Fruit fly (Drosophila melanogaster) whole organism, prepupa: ENCODE data around the gene CG44037.
A peak's percentile ranks its signal among the peaks of the same experiment; 100 is the strongest.

Experiments
- Blimp-1 ChIP-seq: fragments of 200-800 bp; sonication (Bioruptor generic); optimal IDR thresholded peaks from 3 replicates; lab custom pipeline; 2017; ENCODE audit warnings: missing biosample characterization, missing genetic modification characterization, mild to moderate bottlenecking, moderate library complexity, missing genetic modification reagents
- CG10631 ChIP-seq: fragments of 200-800 bp; sonication (Bioruptor generic); optimal IDR thresholded peaks from 2 replicates; lab custom pipeline; 2016; ENCODE audit warnings: missing biosample characterization, missing genetic modification characterization
- CG10669 ChIP-seq: fragments of 200-800 bp; sonication (Bioruptor generic); optimal IDR thresholded peaks from 3 replicates; lab custom pipeline; 2018; ENCODE audit warnings: missing biosample characterization, mild to moderate bottlenecking, missing genetic modification characterization, moderate library complexity
- CG11294 ChIP-seq: fragments of 200-800 bp; sonication (Bioruptor generic); IDR thresholded peaks from 2 replicates; pipeline ENCODE4 v1.3.6; 2022; ENCODE audit warnings: missing biosample characterization, missing genetic modification characterization
- CG11762 ChIP-seq: fragments of 200-800 bp; sonication (Bioruptor generic); optimal IDR thresholded peaks from 3 replicates; lab custom pipeline; 2016; ENCODE audit warnings: missing biosample characterization, missing genetic modification characterization; ENCODE audit not compliant: insufficient read depth
- CG11902 ChIP-seq: fragments of 200-800 bp; sonication (Bioruptor generic); optimal IDR thresholded peaks from 3 replicates; lab custom pipeline; 2016; ENCODE audit warnings: missing biosample characterization, missing genetic modification characterization
- CG31627 ChIP-seq: fragments of 200-800 bp; sonication (Bioruptor generic); optimal IDR thresholded peaks from 3 replicates; lab custom pipeline; 2016; ENCODE audit warnings: missing biosample characterization, missing genetic modification characterization
- CG3919 ChIP-seq: fragments of 200-800 bp; sonication (Bioruptor generic); optimal IDR thresholded peaks from 3 replicates; lab custom pipeline; 2016; ENCODE audit warnings: missing biosample characterization, missing genetic modification characterization
- CG4318 ChIP-seq: fragments of 200-800 bp; sonication (Bioruptor generic); optimal IDR thresholded peaks from 3 replicates; lab custom pipeline; 2017; ENCODE audit warnings: missing biosample characterization, mild to moderate bottlenecking, missing genetic modification characterization
- CG6163 ChIP-seq: fragments of 200-800 bp; sonication (Bioruptor generic); IDR thresholded peaks from 3 replicates; pipeline ENCODE4 v1.3.6; 2022; ENCODE audit warnings: missing biosample characterization, missing genetic modification characterization
- CG6792 ChIP-seq: fragments of 200-800 bp; sonication (Bioruptor generic); optimal IDR thresholded peaks from 3 replicates; lab custom pipeline; 2016; ENCODE audit warnings: missing biosample characterization, missing genetic modification characterization
- CG6808 ChIP-seq: fragments of 200-800 bp; sonication (Bioruptor generic); optimal IDR thresholded peaks from 3 replicates; lab custom pipeline; 2017; ENCODE audit warnings: missing biosample characterization, missing genetic modification characterization, mild to moderate bottlenecking, moderate library complexity, missing genetic modification reagents
- CG6854 ChIP-seq: fragments of 200-800 bp; sonication (Bioruptor generic); optimal IDR thresholded peaks from 2 replicates; lab custom pipeline; 2017; ENCODE audit warnings: missing biosample characterization, mild to moderate bottlenecking, missing genetic modification characterization
- CG8319 ChIP-seq: fragments of 200-800 bp; sonication (Bioruptor generic); optimal IDR thresholded peaks from 3 replicates; lab custom pipeline; 2016; ENCODE audit warnings: missing biosample characterization, missing genetic modification characterization
- Eip75B ChIP-seq: fragments of 200-800 bp; sonication (Bioruptor generic); optimal IDR thresholded peaks from 3 replicates; lab custom pipeline; 2016; ENCODE audit warnings: missing biosample characterization, missing genetic modification characterization
- Eip93F ChIP-seq: fragments of 200-800 bp; sonication (Bioruptor generic); optimal IDR thresholded peaks from 2 replicates; lab custom pipeline; 2016; ENCODE audit warnings: missing biosample characterization, mild to moderate bottlenecking, missing genetic modification characterization
- Ets96B ChIP-seq: fragments of 200-800 bp; optimal IDR thresholded peaks from 2 replicates; lab custom pipeline; 2019; ENCODE audit warnings: missing biosample characterization, mild to moderate bottlenecking, missing genetic modification characterization, moderate library complexity
- Hr38 ChIP-seq: sonication (Bioruptor generic); optimal IDR thresholded peaks from 2 replicates; lab custom pipeline; 2016; ENCODE audit warnings: missing biosample characterization, missing genetic modification characterization
- Hr39 ChIP-seq: fragments of 200-800 bp; sonication (Bioruptor generic); optimal IDR thresholded peaks from 2 replicates; lab custom pipeline; 2016; ENCODE audit warnings: missing biosample characterization, missing genetic modification characterization
- Lpt ChIP-seq: fragments of 200-800 bp; sonication (Bioruptor generic); optimal IDR thresholded peaks from 3 replicates; lab custom pipeline; 2016; ENCODE audit warnings: missing biosample characterization, missing genetic modification characterization
- Met ChIP-seq: fragments of 200-800 bp; sonication (Bioruptor generic); optimal IDR thresholded peaks from 3 replicates; lab custom pipeline; 2016; ENCODE audit warnings: missing biosample characterization, missing genetic modification characterization
- OdsH ChIP-seq: fragments of 200-800 bp; sonication (Bioruptor generic); optimal IDR thresholded peaks from 3 replicates; lab custom pipeline; 2016; ENCODE audit warnings: missing biosample characterization, missing genetic modification characterization
- Sox15 ChIP-seq: fragments of 200-800 bp; sonication (Bioruptor generic); optimal IDR thresholded peaks from 3 replicates; lab custom pipeline; 2016; ENCODE audit warnings: missing biosample characterization, missing genetic modification characterization
- achi ChIP-seq: fragments of 200-800 bp; sonication (Bioruptor generic); optimal IDR thresholded peaks from 3 replicates; lab custom pipeline; 2016; ENCODE audit warnings: missing biosample characterization, missing genetic modification characterization
- acj6 ChIP-seq: fragments of 200-800 bp; sonication (Bioruptor generic); optimal IDR thresholded peaks from 3 replicates; lab custom pipeline; 2016; ENCODE audit warnings: missing biosample characterization, missing genetic modification characterization
- cyc ChIP-seq: fragments of 200-800 bp; sonication (Bioruptor generic); optimal IDR thresholded peaks from 3 replicates; lab custom pipeline; 2016; ENCODE audit warnings: missing biosample characterization, missing genetic modification characterization
- dac ChIP-seq: fragments of 200-800 bp; sonication (Bioruptor generic); optimal IDR thresholded peaks from 2 replicates; lab custom pipeline; 2017; ENCODE audit warnings: missing biosample characterization, mild to moderate bottlenecking, missing genetic modification characterization
- dsx ChIP-seq: fragments of 200-800 bp; optimal IDR thresholded peaks from 3 replicates; lab custom pipeline; 2019; ENCODE audit warnings: missing biosample characterization, mild to moderate bottlenecking, missing genetic modification characterization, moderate library complexity; ENCODE audit not compliant: poor library complexity, severe bottlenecking
- eg ChIP-seq: fragments of 200-800 bp; sonication (Bioruptor generic); IDR thresholded peaks from 3 replicates; pipeline ENCODE4 v1.3.6; 2022; ENCODE audit warnings: missing biosample characterization, missing genetic modification characterization
- fd59A ChIP-seq: fragments of 200-800 bp; sonication (Bioruptor generic); optimal IDR thresholded peaks from 2 replicates; lab custom pipeline; 2017; ENCODE audit warnings: missing biosample characterization, mild to moderate bottlenecking, missing genetic modification characterization, missing genetic modification reagents
- fd85E ChIP-seq: fragments of 200-800 bp; sonication (Bioruptor generic); optimal IDR thresholded peaks from 3 replicates; lab custom pipeline; 2016; ENCODE audit warnings: missing biosample characterization, missing genetic modification characterization
- fkh ChIP-seq: fragments of 200-800 bp; sonication (Bioruptor generic); optimal IDR thresholded peaks from 3 replicates; lab custom pipeline; 2017; ENCODE audit warnings: missing biosample characterization, mild to moderate bottlenecking, missing genetic modification characterization, moderate library complexity
- lz ChIP-seq: fragments of 200-800 bp; sonication (Bioruptor generic); optimal IDR thresholded peaks from 3 replicates; lab custom pipeline; 2016; ENCODE audit warnings: missing biosample characterization, missing genetic modification characterization
- net ChIP-seq: fragments of 200-800 bp; sonication (Bioruptor generic); optimal IDR thresholded peaks from 3 replicates; lab custom pipeline; 2016; ENCODE audit warnings: missing biosample characterization, missing genetic modification characterization
- pdm3 ChIP-seq: fragments of 200-800 bp; sonication (Bioruptor generic); optimal IDR thresholded peaks from 3 replicates; lab custom pipeline; 2016; ENCODE audit warnings: missing biosample characterization, missing genetic modification characterization
- salr ChIP-seq, 2 experiments: fragments of 200-800 bp; sonication (Bioruptor generic); optimal IDR thresholded peaks; 3 replicates each; lab custom pipeline; 2016 to 2018; ENCODE audit warnings: missing biosample characterization in 2 of 2, missing genetic modification characterization in 2 of 2, mild to moderate bottlenecking in 1 of 2
- spab ChIP-seq: fragments of 200-800 bp; sonication (Bioruptor generic); optimal IDR thresholded peaks from 2 replicates; lab custom pipeline; 2017; ENCODE audit warnings: missing biosample characterization, mild to moderate bottlenecking, missing genetic modification characterization, missing genetic modification reagents
- ss ChIP-seq, 2 experiments: fragments of 200-800 bp; sonication (Bioruptor generic); optimal IDR thresholded peaks; 2 replicates in 1 of 2; 3 replicates in 1 of 2; lab custom pipeline; 2017 to 2018; ENCODE audit warnings: mild to moderate bottlenecking in 2 of 2, missing biosample characterization in 2 of 2, missing genetic modification characterization in 2 of 2, moderate library complexity in 1 of 2
- svp ChIP-seq: fragments of 200-800 bp; sonication (Bioruptor generic); peaks from one replicate; lab custom pipeline; 2016; ENCODE audit warnings: missing biosample characterization, missing genetic modification characterization
- topi ChIP-seq: fragments of 200-800 bp; sonication (Bioruptor generic); optimal IDR thresholded peaks from 3 replicates; lab custom pipeline; 2016; ENCODE audit warnings: missing biosample characterization, missing genetic modification characterization
- vri ChIP-seq: fragments of 200-800 bp; sonication (Bioruptor generic); optimal IDR thresholded peaks from 3 replicates; lab custom pipeline; 2016; ENCODE audit warnings: missing biosample characterization, mild to moderate bottlenecking, missing genetic modification characterization

Gene CG44037

DNA sequence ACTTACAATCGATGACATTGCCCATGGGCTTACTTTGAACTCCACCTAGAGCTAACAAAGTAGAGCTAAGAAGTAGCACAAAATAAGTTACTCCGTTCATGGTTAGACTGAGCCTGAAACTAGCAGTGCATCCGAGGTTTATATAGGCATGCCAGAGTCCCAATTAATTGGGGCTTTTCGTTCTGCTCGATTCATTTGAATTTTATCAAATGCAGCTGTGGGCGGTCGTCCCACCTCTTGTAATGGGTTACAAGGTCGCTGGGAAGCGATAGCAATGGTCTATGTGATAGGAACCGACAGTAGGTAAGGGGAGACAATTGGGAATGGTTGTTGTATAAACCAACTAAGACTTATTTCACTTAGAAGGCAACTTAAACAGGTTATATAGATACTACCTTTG, 32.3 kb upstream of the CG44037 start, which contains the start of gene CG12256:
Gene CG12256 (minus strand): TSS at position 101 of the 400 bp plus-strand sequence.
- peak; percentile 34 for TF ChIP-seq svp (GFP tag; lab: Kevin White, UChicago)
- TF ChIP-seq CG8319 (GFP tag; lab: Kevin White, UChicago) = no peak
- no peak for TF ChIP-seq acj6
- TF ChIP-seq, all 60 proteins: peak for 1

DNA sequence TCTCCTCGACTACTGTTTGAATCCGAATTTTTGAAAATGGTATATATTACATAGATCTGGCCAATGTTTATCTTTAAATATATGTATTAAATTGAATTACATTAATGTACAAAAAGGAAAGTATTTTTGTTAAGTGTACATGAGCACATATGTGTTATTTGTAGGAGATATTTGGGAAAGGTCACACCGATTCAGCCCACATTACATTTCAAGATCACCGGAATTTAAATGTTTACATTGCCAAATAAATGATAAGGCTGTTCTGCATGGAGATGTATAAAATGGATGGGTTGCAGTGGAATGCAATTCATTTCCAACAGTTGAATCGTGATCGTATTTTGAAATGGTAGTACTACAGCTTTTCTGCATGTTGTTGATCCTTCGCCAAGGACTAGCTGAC, 29.4 kb upstream of the CG44037 start, which contains the start of gene CG3916:
Gene CG3916 (plus strand): TSS at position 301 of the 400 bp plus-strand sequence.
- TF ChIP-seq CG11294 = no peak
- TF ChIP-seq CG8319 (GFP tag; lab: Kevin White, UChicago) = no peak
- TF ChIP-seq CG11762 (GFP tag; lab: Kevin White, UChicago) = no peak
- no peak for TF ChIP-seq OdsH (GFP tag; lab: Kevin White, UChicago)
- peak; percentile 48 for TF ChIP-seq svp (GFP tag; lab: Kevin White, UChicago)
- no peak for TF ChIP-seq Eip75B (GFP tag; lab: Kevin White, UChicago)
- TF ChIP-seq CG10631 = no peak
- TF ChIP-seq, all 60 proteins: peak for 1

DNA sequence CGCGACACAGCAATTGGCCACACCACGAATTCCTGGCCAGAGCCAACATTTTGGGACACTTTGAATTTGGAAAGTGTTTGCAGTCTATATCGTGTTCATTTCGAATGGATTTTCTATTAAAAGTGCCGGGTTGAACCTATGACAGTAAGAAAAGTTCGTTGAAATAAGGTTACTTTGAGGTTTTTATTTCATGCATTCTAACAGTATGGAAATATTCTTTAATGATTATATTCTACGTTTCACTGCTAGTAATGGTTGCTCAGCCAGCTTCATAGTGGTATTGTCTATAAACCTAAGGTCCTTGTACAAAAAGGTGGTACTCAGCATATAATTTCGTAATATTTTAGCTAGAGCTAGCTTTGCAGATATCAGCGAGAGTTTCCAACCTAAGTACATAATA, 25.9 kb upstream of the CG44037 start, which contains the start of gene Pglym87:
Gene Pglym87 (minus strand): TSS at position 101 of the 400 bp plus-strand sequence.
- no peak for TF ChIP-seq CG6808 (GFP tag; lab: Kevin White, UChicago)
- TF ChIP-seq Blimp-1 = no peak
- no peak for TF ChIP-seq salr (GFP tag; optimal IDR thresholded peaks at IDR 0.05; lab: Kevin White, UChicago)
- TF ChIP-seq ss (GFP tag; optimal IDR thresholded peaks at IDR 0.05; lab: Kevin White, UChicago) = no peak
- no peak for TF ChIP-seq Hr38
- no peak for TF ChIP-seq dsx (GFP tag; lab: Kevin White, UChicago)
- TF ChIP-seq CG10669 (GFP tag; lab: Kevin White, UChicago) = no peak
- TF ChIP-seq cyc (GFP tag; lab: Kevin White, UChicago) = no peak
- TF ChIP-seq fkh (GFP tag; lab: Kevin White, UChicago) = no peak
- TF ChIP-seq CG6854 = no peak
- TF ChIP-seq eg (GFP tag; lab: Robert Waterston, UW) = no peak
- TF ChIP-seq CG10631 = no peak
- TF ChIP-seq Lpt = no peak
- TF ChIP-seq fd59A (GFP tag; lab: Kevin White, UChicago) = no peak

DNA sequence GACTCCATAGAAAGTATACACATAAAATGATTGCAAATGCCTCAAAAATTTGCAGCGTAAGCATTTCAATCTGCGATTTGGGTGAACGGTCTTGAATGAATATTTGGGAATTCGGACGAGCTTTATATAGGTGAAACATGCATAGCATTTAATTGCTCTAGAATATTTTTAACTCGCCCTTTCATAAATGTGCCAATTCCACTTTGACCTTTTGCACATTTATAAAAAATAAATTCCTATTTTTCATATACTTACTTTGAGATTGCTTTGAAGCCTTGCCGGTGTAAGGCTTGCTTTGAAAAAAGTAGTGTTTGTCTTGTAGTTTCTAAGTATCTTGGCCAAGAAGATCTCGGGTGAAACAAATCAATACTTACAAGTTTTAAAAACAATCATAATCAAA, 24.0 kb upstream of the CG44037 start, which contains the start of gene Cyp313a5:
Gene Cyp313a5 (minus strand): TSS at position 101 of the 400 bp plus-strand sequence.
- TF ChIP-seq CG31627 (GFP tag; lab: Kevin White, UChicago) = no peak
- TF ChIP-seq Sox15 (GFP tag; lab: Kevin White, UChicago) = no peak
- TF ChIP-seq CG4318 (GFP tag; lab: Kevin White, UChicago) = no peak
- TF ChIP-seq Hr39 (GFP tag; lab: Kevin White, UChicago) = no peak
- no peak for TF ChIP-seq net
- TF ChIP-seq Eip93F = no peak
- no peak for TF ChIP-seq CG6854
- TF ChIP-seq Ets96B (tag; lab: Kevin White, UChicago) = no peak
- TF ChIP-seq fd85E (GFP tag; lab: Kevin White, UChicago) = no peak
- no peak for TF ChIP-seq CG6163 (GFP tag; lab: Robert Waterston, UW)
- TF ChIP-seq Blimp-1 = no peak
- TF ChIP-seq CG11294 = no peak
- TF ChIP-seq CG11762 (GFP tag; lab: Kevin White, UChicago) = no peak
- no peak for TF ChIP-seq CG10669 (GFP tag; lab: Kevin White, UChicago)
- no peak for TF ChIP-seq CG10631
- no peak for TF ChIP-seq pdm3 (GFP tag; lab: Kevin White, UChicago)

DNA sequence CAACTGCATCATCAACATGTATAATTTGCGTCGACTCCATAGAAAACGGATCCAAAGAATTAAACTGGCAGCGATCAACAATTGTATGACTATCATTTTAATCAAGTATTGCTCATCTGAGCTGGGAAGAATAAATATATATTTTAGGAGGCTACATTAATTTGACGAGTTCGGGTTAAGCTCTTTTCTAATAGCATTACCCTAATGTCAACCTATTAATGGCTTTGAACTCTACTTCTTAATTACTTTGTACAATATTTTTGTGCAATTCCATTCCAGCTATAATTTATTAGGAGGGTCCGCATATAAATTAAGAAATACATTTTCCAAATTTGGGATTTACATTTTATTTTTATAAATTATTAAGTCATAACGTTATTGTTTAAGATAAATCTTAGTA, 21.7 kb upstream of the CG44037 start, which contains the start of gene Cyp313a2:
Gene Cyp313a2 (minus strand): TSS at position 101 of the 400 bp plus-strand sequence.
- TF ChIP-seq CG3919 (GFP tag; lab: Kevin White, UChicago) = no peak
- TF ChIP-seq OdsH (GFP tag; lab: Kevin White, UChicago) = no peak
- no peak for TF ChIP-seq salr (GFP tag; optimal IDR thresholded peaks at IDR 0.05; lab: Kevin White, UChicago)
- no peak for TF ChIP-seq eg (GFP tag; lab: Robert Waterston, UW)
- TF ChIP-seq spab (GFP tag; lab: Kevin White, UChicago) = no peak
- TF ChIP-seq Hr39 (GFP tag; lab: Kevin White, UChicago) = no peak
- TF ChIP-seq vri (GFP tag; lab: Kevin White, UChicago) = no peak
- no peak for TF ChIP-seq achi (GFP tag; lab: Kevin White, UChicago)
- TF ChIP-seq lz (GFP tag; lab: Kevin White, UChicago) = no peak
- no peak for TF ChIP-seq CG6792 (GFP tag; lab: Kevin White, UChicago)
- no peak for TF ChIP-seq CG11902 (GFP tag; lab: Kevin White, UChicago)
- no peak for TF ChIP-seq Met (GFP tag; lab: Kevin White, UChicago)
- no peak for TF ChIP-seq fd59A (GFP tag; lab: Kevin White, UChicago)
- TF ChIP-seq topi (GFP tag; lab: Kevin White, UChicago) = no peak
- TF ChIP-seq Ets96B (tag; lab: Kevin White, UChicago) = no peak
- TF ChIP-seq dac (GFP tag; lab: Kevin White, UChicago) = no peak
- TF ChIP-seq, all 60 proteins: peak for 0
